Worm (Caenorhabditis elegans): ENCODE measurements around the gene C01G5.4.

The C01G5.4 gene

ce11 chrIV:6581658-6582057, 50.1 kb downstream of the C01G5.4 start:
- TF ChIP-seq elt-1 (tag; optimal IDR thresholded peaks at IDR 0.05; ENCODE audit: borderline replicate concordance, insufficient read depth) = no peak
- TF ChIP-seq unc-120 (tag; optimal IDR thresholded peaks at IDR 0.05; ENCODE audit: poor library complexity, severe bottlenecking) = no peak
- no peak for TF ChIP-seq lsy-2 (tag; optimal IDR thresholded peaks at IDR 0.05)
- TF ChIP-seq lin-32 (GFP tag; optimal IDR thresholded peaks at IDR 0.05) = no peak
- TF ChIP-seq pha-4 (tag; optimal IDR thresholded peaks at IDR 0.05) = no peak
- no peak for TF ChIP-seq unc-39 (tag; optimal IDR thresholded peaks at IDR 0.05)
- no peak for TF ChIP-seq ham-2 (GFP tag; optimal IDR thresholded peaks at IDR 0.05)
- TF ChIP-seq hlh-1 (tag; optimal IDR thresholded peaks at IDR 0.05) = no peak
- TF ChIP-seq bed-3 (GFP tag; optimal IDR thresholded peaks at IDR 0.05) = no peak

ce11 chrIV:6582604-6583003, 51.1 kb downstream of the C01G5.4 start, which contains the start of gene odr-8:
Gene odr-8, minus strand, starts transcription at chrIV:6582704.
- TF ChIP-seq mab-5 (tag; optimal IDR thresholded peaks at IDR 0.05) (no peak), ham-2 (GFP tag; optimal IDR thresholded peaks at IDR 0.05) (no peak), mls-2 (tag; optimal IDR thresholded peaks at IDR 0.05) (no peak), M03D4.4 (tag; optimal IDR thresholded peaks at IDR 0.05) (no peak), bed-3 (GFP tag; optimal IDR thresholded peaks at IDR 0.05) (no peak), lin-13 (tag; optimal IDR thresholded peaks at IDR 0.05) (no peak), ceh-83 (GFP tag; optimal IDR thresholded peaks at IDR 0.05) (no peak), ceh-43 (GFP tag; optimal IDR thresholded peaks at IDR 0.05) (no peak)

Data from whole organism, mixed stage, embryonic.